Worm (Caenorhabditis elegans): ENCODE measurements around the gene mat-3.

The mat-3 gene

DNA sequence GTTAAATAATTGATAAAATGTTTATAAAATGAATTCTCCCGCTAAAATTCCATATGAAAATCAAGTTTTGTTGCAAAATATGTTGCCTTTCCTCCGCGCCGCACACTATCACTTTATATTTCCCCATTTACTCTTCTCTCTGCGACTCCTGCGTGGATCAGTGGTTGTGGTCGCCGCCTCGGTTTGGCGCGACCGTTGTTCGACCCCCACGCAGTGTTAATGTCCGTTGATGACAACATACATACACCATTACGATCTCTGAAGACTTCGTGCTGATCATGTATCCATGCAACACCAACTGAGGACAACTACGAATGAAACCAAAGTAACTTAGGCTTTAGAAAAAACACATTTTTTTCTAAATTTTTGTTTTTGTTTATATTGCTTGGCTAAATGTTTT, 27.3 kb downstream of the mat-3 start (continued):
- TF ChIP-seq lin-38 (GFP tag; IDR thresholded peaks at IDR 0.05) (peak; percentile 85), nhr-111 (GFP tag; optimal IDR thresholded peaks at IDR 0.05) (peak; percentile 98), rbr-2 (tag; optimal IDR thresholded peaks at IDR 0.05) (peak; percentile 85), Y105C5A.15 (GFP tag; IDR thresholded peaks at IDR 0.05) (peak; percentile 90), ceh-20 (GFP tag; IDR thresholded peaks at IDR 0.05) (peak; percentile 87), duxl-1 (tag; optimal IDR thresholded peaks at IDR 0.05; ENCODE audit: poor library complexity) (peak; percentile 81), snpc-4 (tag; optimal IDR thresholded peaks at IDR 0.05) (no peak), set-16 (GFP tag; IDR thresholded peaks at IDR 0.05) (peak; percentile 43; the same call in 1 of the 2 replicates), pqm-1 (tag; optimal IDR thresholded peaks at IDR 0.05) (peak; percentile 20), jun-1 (tag; optimal IDR thresholded peaks at IDR 0.05) (peak; percentile 5), nhr-10 (tag; optimal IDR thresholded peaks at IDR 0.05) (no peak), lin-15B (tag; optimal IDR thresholded peaks at IDR 0.05) (no peak), Y5F2A.4 (GFP tag; optimal IDR thresholded peaks at IDR 0.05) (peak; percentile 83)

- TF ChIP-seq sdz-12 (GFP tag; optimal IDR thresholded peaks at IDR 0.05): no peak
- peak; percentile 68 for TF ChIP-seq set-16 (GFP tag; IDR thresholded peaks at IDR 0.05)
- TF ChIP-seq unc-62 (GFP tag; optimal IDR thresholded peaks at IDR 0.05 in 1 of 2): peak in 1 of 2 experiments; percentile 88
- TF ChIP-seq unc-62 (tag; optimal IDR thresholded peaks at IDR 0.05): no peak
- TF ChIP-seq aha-1 (tag): peak; percentile 19
- no peak for TF ChIP-seq egl-43 (GFP tag; IDR thresholded peaks at IDR 0.05)
These were observed 33.8 kb downstream of the mat-3 start for ce11 chrIII:509045-509444.

- TF ChIP-seq dmd-8 (GFP tag; IDR thresholded peaks at IDR 0.05) (0 out of 2 replicates have a peak, but pooled peaks have one; percentile 13), jun-1 (tag; optimal IDR thresholded peaks at IDR 0.05) (no peak), hmg-1.1 (GFP tag; IDR thresholded peaks at IDR 0.05) (no peak), fkh-10 (GFP tag; optimal IDR thresholded peaks at IDR 0.05) (no peak)
These were observed 36.9 kb downstream of the mat-3 start, which contains the start of gene F30H5.3 for ce11 chrIII:512117-512516. TSS of gene F30H5.3 (minus strand) at chrIII:512217.

ce11 chrIII:513360-513759, 38.1 kb downstream of the mat-3 start:
- TF ChIP-seq sdz-12 (GFP tag; optimal IDR thresholded peaks at IDR 0.05): no peak
- no peak for TF ChIP-seq egl-43 (GFP tag; IDR thresholded peaks at IDR 0.05)
- no peak for TF ChIP-seq hmg-1.1 (GFP tag; IDR thresholded peaks at IDR 0.05)
- TF ChIP-seq lin-15B (tag; optimal IDR thresholded peaks at IDR 0.05): no peak
- peak; percentile 57 for TF ChIP-seq set-16 (GFP tag; IDR thresholded peaks at IDR 0.05)
- no peak for TF ChIP-seq ztf-11 (tag; optimal IDR thresholded peaks at IDR 0.05)
- TF ChIP-seq dmd-8 (GFP tag; IDR thresholded peaks at IDR 0.05): no peak

DNA sequence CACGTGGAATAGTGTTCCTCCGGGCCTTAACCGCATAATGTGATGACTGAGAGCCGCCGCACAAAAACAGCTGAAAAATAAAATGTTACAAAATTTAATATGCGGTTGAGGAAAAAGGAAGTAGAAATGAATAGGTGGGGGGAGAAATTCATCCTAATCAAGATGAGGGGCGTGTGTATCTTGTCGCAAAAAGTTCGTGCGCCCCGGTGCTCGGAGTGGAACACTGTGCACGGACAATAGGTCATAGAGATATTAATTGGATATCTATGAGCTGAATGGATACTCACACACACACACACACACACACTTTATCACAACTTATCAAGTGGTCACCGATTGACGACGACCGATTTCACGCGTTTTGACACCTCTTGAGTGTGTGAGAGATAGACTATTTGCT, 48.7 kb downstream of the mat-3 start, which contains the start of gene T22F7.3:
T22F7.3 (minus strand) TSS at position 101 of the 400 bp plus-strand sequence.
- TF ChIP-seq T20F7.1 (GFP tag; optimal IDR thresholded peaks at IDR 0.05): no peak
- peak in 1 of 2 experiments; percentile 6 for TF ChIP-seq unc-62 (GFP tag; optimal IDR thresholded peaks at IDR 0.05 in 1 of 2)
- no peak for TF ChIP-seq unc-62 (tag; optimal IDR thresholded peaks at IDR 0.05)
- TF ChIP-seq mdl-1 (tag; optimal IDR thresholded peaks at IDR 0.05): no peak

- TF ChIP-seq zip-2 (tag; optimal IDR thresholded peaks at IDR 0.05) (no peak), nhr-6 (tag; optimal IDR thresholded peaks at IDR 0.05) (no peak), fos-1 (tag; optimal IDR thresholded peaks at IDR 0.05) (no peak), ceh-28 (tag; optimal IDR thresholded peaks at IDR 0.05) (no peak), Y105C5A.15 (GFP tag; IDR thresholded peaks at IDR 0.05) (no peak), ztf-11 (tag; optimal IDR thresholded peaks at IDR 0.05) (no peak), ceh-82 (tag; optimal IDR thresholded peaks at IDR 0.05) (no peak)
These were observed 51.6 kb downstream of the mat-3 start, which contains the start of gene T22F7.4 for ce11 chrIII:526824-527223. TSS of gene T22F7.4 (minus strand) at chrIII:526924.

DNA sequence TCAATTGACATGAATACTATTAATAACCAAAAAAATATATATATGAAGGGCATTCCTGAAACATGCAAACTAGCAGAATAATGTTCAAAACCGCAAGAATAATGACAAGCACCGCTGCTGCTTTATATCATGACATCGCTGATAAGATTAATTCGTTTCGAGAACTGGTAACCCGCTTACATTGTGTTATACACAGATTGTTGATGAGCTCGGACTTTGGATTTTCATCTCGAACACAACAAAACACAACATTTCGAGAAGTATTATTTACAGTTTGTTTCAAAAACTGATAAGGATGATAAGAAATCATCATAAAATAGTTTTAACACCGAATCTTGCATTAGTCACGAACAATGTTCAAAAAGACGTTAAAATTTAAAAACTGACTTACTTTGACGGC, 55.6 kb downstream of the mat-3 start:
- peak; percentile 25; the same call in 1 of the 2 replicates for TF ChIP-seq dmd-6 (GFP tag; IDR thresholded peaks at IDR 0.05)
- TF ChIP-seq daf-16 (GFP tag; optimal IDR thresholded peaks at IDR 0.05): no peak
- TF ChIP-seq daf-16 (tag; optimal IDR thresholded peaks at IDR 0.05): peak; percentile 97
- no peak for TF ChIP-seq skn-1 (tag; optimal IDR thresholded peaks at IDR 0.05)
- peak; percentile 7 for TF ChIP-seq nhr-28 (tag; optimal IDR thresholded peaks at IDR 0.05)
- peak in 1 of 2 experiments; percentile 55 for TF ChIP-seq unc-62 (GFP tag; optimal IDR thresholded peaks at IDR 0.05 in 1 of 2)
- no peak for TF ChIP-seq unc-62 (tag; optimal IDR thresholded peaks at IDR 0.05)
